Worm (Caenorhabditis elegans): ENCODE measurements around the gene spot-1.

The spot-1 gene

DNA sequence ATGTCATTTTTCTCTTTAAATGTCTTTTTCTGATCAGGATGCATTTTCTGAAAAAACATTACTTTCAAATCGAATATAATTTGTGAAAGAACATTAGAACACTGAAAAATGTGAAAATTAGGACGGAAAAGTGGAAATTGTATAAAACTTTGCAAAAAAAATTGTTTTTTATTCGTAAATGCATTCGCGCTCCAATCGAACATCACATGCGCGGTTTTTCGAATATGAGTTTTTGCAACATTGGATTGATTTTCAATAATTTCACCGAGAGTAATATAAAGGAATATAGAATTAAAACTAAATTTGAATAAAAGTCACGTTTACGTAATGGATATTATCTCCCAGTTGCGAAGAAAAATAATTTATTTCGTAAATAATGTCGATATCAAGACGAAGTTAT is at the start of gene spot-1, which contains the start of gene B0361.11:
Gene spot-1 (minus strand): TSS at position 47 of the 400 bp plus-strand sequence.
Gene B0361.11 (plus strand): TSS at position 372 of the 400 bp plus-strand sequence.
- TF ChIP-seq nhr-27 (tag; optimal IDR thresholded peaks at IDR 0.05): no peak
- peak; percentile 42 for TF ChIP-seq dpl-1 (GFP tag; optimal IDR thresholded peaks at IDR 0.05)
- TF ChIP-seq snpc-4 (GFP tag; optimal IDR thresholded peaks at IDR 0.05): no peak
- TF ChIP-seq snpc-4 (tag; optimal IDR thresholded peaks at IDR 0.05): peak in 2 of 4 experiments; percentile 12 to 48
- no peak for TF ChIP-seq madf-10 (tag; optimal IDR thresholded peaks at IDR 0.05)
- TF ChIP-seq efl-1 (GFP tag; optimal IDR thresholded peaks at IDR 0.05): peak; percentile 75
- peak; percentile 87 for TF ChIP-seq lin-54 (GFP tag; optimal IDR thresholded peaks at IDR 0.05)
- peak; percentile 1 to 77 (median 27) for TF ChIP-seq lin-35 (GFP tag; optimal IDR thresholded peaks at IDR 0.05)
- no peak for TF ChIP-seq lsy-27 (tag; optimal IDR thresholded peaks at IDR 0.05; ENCODE audit: borderline replicate concordance, insufficient read depth)
- no peak for TF ChIP-seq dox-1 (GFP tag; IDR thresholded peaks at IDR 0.05)
- TF ChIP-seq attf-6 (GFP tag; IDR thresholded peaks at IDR 0.05): no peak
- peak; percentile 88 for TF ChIP-seq mcd-1 (GFP tag; IDR thresholded peaks at IDR 0.05)
- TF ChIP-seq hlh-26 (GFP tag; conservative IDR thresholded peaks at IDR 0.05): no peak

DNA sequence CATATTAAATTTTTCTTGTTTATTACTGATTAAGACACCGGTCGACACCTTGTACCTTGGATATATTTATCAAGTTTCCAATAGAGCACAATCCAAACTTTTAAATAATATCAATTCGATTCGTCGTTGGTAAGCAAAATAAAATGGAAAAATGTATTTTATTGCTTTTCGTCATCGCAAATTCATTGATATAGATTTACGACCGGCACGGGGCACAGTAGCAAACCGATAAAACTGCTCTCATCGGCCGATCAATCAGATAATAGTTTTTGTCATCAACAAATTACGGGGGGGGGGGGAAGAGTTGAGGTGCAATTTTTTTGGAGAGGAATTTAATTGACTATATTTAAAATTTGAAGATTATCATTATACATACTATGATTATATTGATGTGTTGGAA is 46.3 kb upstream of the spot-1 start:
- TF ChIP-seq lin-26 (GFP tag; IDR thresholded peaks at IDR 0.05): no peak
- no peak for TF ChIP-seq mcd-1 (GFP tag; IDR thresholded peaks at IDR 0.05)
- no peak for TF ChIP-seq tlf-1 (GFP tag; optimal IDR thresholded peaks at IDR 0.05)
- TF ChIP-seq K11D2.4 (GFP tag; IDR thresholded peaks at IDR 0.05): no peak
- TF ChIP-seq nhr-80 (tag; optimal IDR thresholded peaks at IDR 0.05): peak; percentile 24

DNA sequence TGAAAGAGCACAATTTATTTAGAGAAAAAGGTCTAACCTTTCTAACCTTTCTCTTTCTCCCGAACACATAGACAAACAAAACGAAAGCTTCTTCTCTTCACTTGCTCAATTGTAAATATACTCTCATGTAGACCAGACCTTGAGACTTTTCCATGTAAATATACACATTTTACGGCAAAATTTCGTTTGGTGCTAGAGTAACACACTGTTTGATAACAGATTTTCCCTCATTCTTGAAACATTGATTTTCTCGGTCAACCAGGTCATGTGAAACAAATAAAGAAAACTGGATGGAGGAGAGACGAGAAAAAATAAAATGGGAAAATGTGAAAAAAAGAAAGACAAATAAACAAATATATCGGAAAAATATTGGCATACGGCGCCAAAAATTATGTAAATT is 44.9 kb upstream of the spot-1 start:
- TF ChIP-seq Y53G8AR.9 (GFP tag; conservative IDR thresholded peaks at IDR 0.05): no peak
- TF ChIP-seq pha-4 (tag; optimal IDR thresholded peaks at IDR 0.05): peak; percentile 7
- TF ChIP-seq snpc-3.4 (tag; optimal IDR thresholded peaks at IDR 0.05): no peak

DNA sequence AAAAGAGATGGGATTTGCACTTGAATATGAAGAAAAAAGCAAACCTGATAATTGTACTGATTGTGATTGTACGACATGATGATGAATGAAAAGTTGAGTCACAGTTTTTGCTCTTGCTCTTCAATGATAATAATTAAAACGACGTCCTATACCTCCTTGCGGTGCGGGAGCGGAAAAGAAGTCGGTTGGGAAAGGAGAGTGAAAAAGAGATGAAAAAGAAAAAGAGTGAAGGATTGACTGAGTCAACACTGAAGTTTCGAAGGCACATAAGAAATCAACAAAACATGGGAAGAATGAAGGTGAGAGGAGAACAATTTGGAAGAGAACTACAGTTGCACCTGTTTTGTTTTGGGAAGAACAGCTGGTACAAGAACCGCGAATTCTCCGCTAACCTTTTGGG is 42.3 kb upstream of the spot-1 start, which contains the start of gene F56C9.8:
Gene F56C9.8 (minus strand): TSS at position 120 of the 400 bp plus-strand sequence.
- TF ChIP-seq nhr-80 (tag; optimal IDR thresholded peaks at IDR 0.05): peak; percentile 30
- no peak for TF ChIP-seq ama-1 (optimal IDR thresholded peaks at IDR 0.05)
- no peak for TF ChIP-seq ama-1 (GFP tag; optimal IDR thresholded peaks at IDR 0.05)

DNA sequence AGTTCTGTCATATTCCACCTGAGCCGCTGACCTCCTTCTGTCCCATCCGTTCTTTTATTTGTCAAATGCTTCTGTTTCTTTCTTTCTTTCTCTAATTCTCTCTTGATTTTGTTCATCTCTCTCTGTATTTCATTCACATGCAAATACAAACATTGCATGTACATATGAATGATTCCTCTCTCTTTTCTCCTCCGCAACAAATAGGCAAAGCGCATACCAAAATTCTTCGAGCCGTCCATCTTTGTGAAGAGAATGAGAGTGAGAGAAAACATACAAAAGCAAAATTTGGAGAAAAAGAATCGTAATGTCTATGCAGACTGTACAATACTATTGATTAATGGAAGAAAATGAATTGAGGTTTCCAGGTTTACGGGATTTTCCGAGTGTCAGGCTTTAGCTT is 40.3 kb upstream of the spot-1 start:
- TF ChIP-seq tbp1 (GFP tag; optimal IDR thresholded peaks at IDR 0.05) (no peak), nhr-80 (tag; optimal IDR thresholded peaks at IDR 0.05) (peak; percentile 63)

DNA sequence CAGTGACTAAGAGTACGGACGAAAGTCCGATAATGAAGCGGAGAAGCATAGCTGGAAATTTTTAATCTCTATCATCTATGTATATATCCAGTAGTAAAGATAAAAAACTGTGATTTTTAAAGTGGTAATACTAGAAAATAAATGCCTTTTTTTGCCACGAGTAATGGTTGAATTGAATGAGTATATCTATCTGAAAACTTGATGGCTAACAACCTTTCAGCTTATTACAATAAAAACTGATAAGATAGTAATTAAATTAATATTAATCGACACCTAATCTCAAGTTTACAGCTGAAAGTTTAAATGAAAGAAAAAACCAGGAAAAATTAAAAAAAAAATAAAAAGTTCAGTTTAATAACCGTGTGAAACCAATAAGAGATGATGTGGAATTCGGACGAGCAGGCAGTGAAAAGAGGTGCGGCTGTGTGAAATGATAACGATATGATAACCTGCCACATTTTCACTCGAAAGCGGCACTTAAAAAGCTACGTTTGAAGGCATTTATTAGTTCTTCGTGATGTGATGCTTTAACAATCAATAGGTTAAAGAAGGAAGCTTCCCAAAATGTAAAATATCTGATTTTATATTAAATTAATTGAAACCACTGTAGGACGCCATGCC is 38.0 kb upstream of the spot-1 start, which contains the start of gene nspg-6:
Gene nspg-6 (minus strand): TSS at position 51 of the 621 bp plus-strand sequence.
- TF ChIP-seq T26A5.8 (tag; optimal IDR thresholded peaks at IDR 0.05) (no peak), B0336.3 (GFP tag; IDR thresholded peaks at IDR 0.05) (no peak), rpc-1 (optimal IDR thresholded peaks at IDR 0.05) (no peak), rpc-1 (tag; optimal IDR thresholded peaks at IDR 0.05) (no peak), nhr-80 (tag; optimal IDR thresholded peaks at IDR 0.05) (peak; percentile 75), bed-1 (GFP tag; IDR thresholded peaks at IDR 0.05) (no peak), cebp-1 (GFP tag; IDR thresholded peaks at IDR 0.05) (no peak), cebp-1 (tag; optimal IDR thresholded peaks at IDR 0.05) (no peak)
